Fruit fly (Drosophila melanogaster): ENCODE results near the gene CG43147.

dm6 chr3L:13295675-13296074 is 4.3 kb downstream of the CG43147 start:
- TF ChIP-seq CG10348 (GFP tag; IDR thresholded peaks at IDR 0.05) (no peak), CG13204 (GFP tag; optimal IDR thresholded peaks at IDR 0.05) (no peak), CG15710 (tag; optimal IDR thresholded peaks at IDR 0.05) (no peak), CG4496 (GFP tag; IDR thresholded peaks at IDR 0.05) (no peak), CG8301 (tag; optimal IDR thresholded peaks at IDR 0.05) (no peak), gl (tag; optimal IDR thresholded peaks at IDR 0.05) (no peak), CG14655 (GFP tag; optimal IDR thresholded peaks at IDR 0.05) (no peak), Ets98B (GFP tag; IDR thresholded peaks at IDR 0.05) (no peak), Pif1B (GFP tag; optimal IDR thresholded peaks at IDR 0.05) (no peak), CG17806 (tag; optimal IDR thresholded peaks at IDR 0.05) (no peak), D1 (tag; optimal IDR thresholded peaks at IDR 0.05) (no peak), Snoo (tag; optimal IDR thresholded peaks at IDR 0.05) (no peak), rn (GFP tag; IDR thresholded peaks at IDR 0.05) (no peak), CG32121 (GFP tag; IDR thresholded peaks at IDR 0.05) (no peak)
